Worm (Caenorhabditis elegans): Measurements from ENCODE around the gene T25F10.4.

The T25F10.4 gene

DNA sequence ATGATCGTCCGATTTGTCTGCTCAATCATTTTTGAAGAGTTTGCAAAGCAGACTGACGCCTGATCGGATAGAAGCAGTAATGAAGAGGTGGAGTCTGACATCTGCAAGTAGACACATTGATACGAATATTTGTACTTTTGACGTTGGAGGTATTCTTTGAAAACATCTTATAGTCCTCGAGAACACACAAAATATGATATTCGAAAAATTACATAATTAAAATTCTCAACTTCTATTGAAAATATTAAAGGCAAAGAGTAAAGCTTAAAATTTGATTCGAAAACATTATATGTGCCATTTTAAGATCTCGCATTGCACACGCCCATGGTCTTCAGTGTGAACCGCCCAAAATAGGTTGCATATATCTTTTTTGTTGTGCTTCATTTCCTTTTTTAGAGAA, 39.9 kb downstream of the T25F10.4 start, which contains the start of gene ZC487.2:
ZC487.2 (minus strand) TSS at position 101 of the 400 bp plus-strand sequence.
- TF ChIP-seq B0310.2 (tag; optimal IDR thresholded peaks at IDR 0.05) (no peak), ceh-13 (GFP tag; optimal IDR thresholded peaks at IDR 0.05) (no peak), tbx-11 (GFP tag; IDR thresholded peaks at IDR 0.05) (no peak), sea-1 (GFP tag; conservative IDR thresholded peaks at IDR 0.05) (no peak), hmbx-1 (tag; optimal IDR thresholded peaks at IDR 0.05) (no peak), ama-1 (optimal IDR thresholded peaks at IDR 0.05) (no peak), flt-1 (GFP tag; IDR thresholded peaks at IDR 0.05) (no peak), scrt-1 (GFP tag; IDR thresholded peaks at IDR 0.05) (no peak), F13C5.2 (tag; optimal IDR thresholded peaks at IDR 0.05) (no peak), tra-4 (tag; optimal IDR thresholded peaks at IDR 0.05) (no peak), tbx-37 (GFP tag; conservative IDR thresholded peaks at IDR 0.05) (no peak)

DNA sequence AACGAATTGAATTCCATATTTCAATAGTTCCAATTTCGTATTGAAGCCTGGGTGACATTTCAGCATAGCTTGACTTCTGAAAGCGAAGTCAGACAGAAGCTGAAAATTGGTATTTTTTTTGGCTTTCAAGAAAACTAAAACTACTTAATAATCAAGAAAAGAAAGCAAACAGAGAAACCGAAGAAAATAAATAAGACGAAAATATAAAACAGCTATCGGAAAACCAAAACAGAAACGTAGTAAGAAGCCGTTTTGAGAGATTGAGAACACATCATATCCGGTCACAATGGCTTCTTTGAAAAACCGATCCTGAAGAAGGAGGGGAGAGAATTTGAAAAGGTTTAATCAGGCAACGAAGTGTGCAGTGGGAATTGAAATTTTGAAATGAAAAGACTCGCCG, 44.0 kb downstream of the T25F10.4 start, which contains the start of gene srg-30:
srg-30 (minus strand) TSS at position 101 of the 400 bp plus-strand sequence.
- TF ChIP-seq pes-1 (GFP tag; IDR thresholded peaks at IDR 0.05) (no peak), ets-7 (tag; optimal IDR thresholded peaks at IDR 0.05) (no peak), hmg-4 (GFP tag; optimal IDR thresholded peaks at IDR 0.05) (no peak), scrt-1 (GFP tag; IDR thresholded peaks at IDR 0.05) (no peak), sea-1 (GFP tag; conservative IDR thresholded peaks at IDR 0.05) (no peak)

DNA sequence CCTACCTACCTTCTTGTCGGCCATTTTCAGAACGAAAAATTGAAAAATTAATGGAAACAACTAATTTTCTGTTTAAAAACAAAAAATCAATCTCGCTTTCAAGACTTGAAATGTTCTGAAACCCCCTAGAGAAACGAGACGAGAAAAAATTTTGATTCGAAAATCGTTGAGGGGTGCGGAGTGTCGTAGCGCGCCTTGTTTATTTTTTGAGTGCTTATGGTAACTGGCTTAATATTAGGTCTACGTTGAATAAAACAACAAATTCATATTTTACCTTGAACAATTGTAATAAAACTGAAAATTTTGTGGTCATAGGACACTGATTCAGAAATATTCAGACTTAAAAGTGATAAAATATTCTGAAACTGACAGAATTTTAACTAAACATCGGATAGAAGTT, 51.8 kb downstream of the T25F10.4 start, which contains the start of gene sna-1:
sna-1 (minus strand) TSS at position 218 of the 400 bp plus-strand sequence.
- no peak for TF ChIP-seq hmg-4 (GFP tag; optimal IDR thresholded peaks at IDR 0.05)
- no peak for TF ChIP-seq ceh-13 (GFP tag; optimal IDR thresholded peaks at IDR 0.05)
- TF ChIP-seq hnd-1 (tag; optimal IDR thresholded peaks at IDR 0.05), result no peak
- TF ChIP-seq tra-4 (tag; optimal IDR thresholded peaks at IDR 0.05), result no peak

Data from whole organism, early embryonic.